Fruit fly (Drosophila melanogaster): ENCODE measurements around the gene mRpS31.

The mRpS31 gene

DNA sequence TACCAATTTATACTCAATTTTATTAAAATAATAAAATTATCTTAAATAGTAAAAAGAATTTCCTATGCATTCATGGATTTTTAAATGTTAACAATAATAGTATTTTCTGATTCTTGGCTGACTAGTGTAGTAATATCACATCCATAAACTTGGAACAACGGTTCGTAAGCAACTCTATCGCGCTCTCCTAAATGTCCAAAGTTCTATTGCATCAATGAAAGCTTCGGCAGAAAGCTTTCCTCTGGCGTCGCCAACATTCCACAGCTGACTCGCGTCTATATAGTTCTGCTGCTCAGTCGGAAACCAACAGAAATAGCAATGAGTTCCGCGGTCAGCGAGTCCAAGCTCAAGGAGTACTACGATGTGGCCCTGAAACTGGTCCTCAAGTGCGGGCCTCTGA is 28.2 kb upstream of the mRpS31 start, which contains the start of gene CG17029:
CG17029 (plus strand) TSS at position 113 of the 400 bp plus-strand sequence.
- TF ChIP-seq CG9705 (GFP tag; optimal IDR thresholded peaks at IDR 0.05), result no peak
- no peak for TF ChIP-seq brk (GFP tag; optimal IDR thresholded peaks at IDR 0.05)
- no peak for TF ChIP-seq dl (GFP tag; optimal IDR thresholded peaks at IDR 0.05; ENCODE audit: insufficient read depth in 1 of 2, partially characterized antibody in 2 of 2)
- no peak for TF ChIP-seq Rel (GFP tag; optimal IDR thresholded peaks at IDR 0.05)
- TF ChIP-seq Rel (tag; optimal IDR thresholded peaks at IDR 0.05), result no peak
- no peak for TF ChIP-seq CrebA (GFP tag; optimal IDR thresholded peaks at IDR 0.05; ENCODE audit: borderline replicate concordance)
- no peak for TF ChIP-seq Hr78 (GFP tag; optimal IDR thresholded peaks at IDR 0.05)
- no peak for TF ChIP-seq psq (GFP tag; optimal IDR thresholded peaks at IDR 0.05)
- TF ChIP-seq HLH106 (tag; optimal IDR thresholded peaks at IDR 0.05), result no peak
- no peak for TF ChIP-seq dmrt93B (GFP tag; optimal IDR thresholded peaks at IDR 0.05)
- no peak for TF ChIP-seq Mio (GFP tag; optimal IDR thresholded peaks at IDR 0.05)
- TF ChIP-seq dsf (GFP tag; optimal IDR thresholded peaks at IDR 0.05; ENCODE audit: borderline replicate concordance), result no peak
- TF ChIP-seq Dif (GFP tag; optimal IDR thresholded peaks at IDR 0.05; ENCODE audit: partially characterized antibody), result no peak
- TF ChIP-seq h (GFP tag; optimal IDR thresholded peaks at IDR 0.05), result no peak

DNA sequence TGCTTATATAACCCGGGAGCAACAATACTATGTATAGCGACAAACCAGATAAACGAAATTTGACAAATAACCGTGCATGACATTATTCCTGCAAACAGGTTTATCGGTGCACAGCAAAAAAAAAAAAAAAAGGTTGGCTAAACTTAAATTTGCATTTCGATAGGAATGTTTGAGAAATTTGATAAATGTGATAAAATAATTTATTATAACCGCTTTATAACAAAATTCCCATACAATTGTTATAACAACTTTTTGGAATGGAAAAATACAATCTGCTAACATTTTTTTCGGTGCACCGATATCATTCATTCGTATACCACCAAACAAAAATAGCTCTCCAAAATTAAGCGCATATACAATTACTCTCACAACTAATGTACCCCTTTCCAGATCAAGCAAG is 27.4 kb upstream of the mRpS31 start:
- peak; percentile 88 for TF ChIP-seq rgr (GFP tag; optimal IDR thresholded peaks at IDR 0.05)
- TF ChIP-seq OdsH (GFP tag; optimal IDR thresholded peaks at IDR 0.05), result peak; percentile 87
- no peak for TF ChIP-seq Abd-B (GFP tag; optimal IDR thresholded peaks at IDR 0.05)
- no peak for TF ChIP-seq Rel (GFP tag; optimal IDR thresholded peaks at IDR 0.05)
- TF ChIP-seq Rel (tag; optimal IDR thresholded peaks at IDR 0.05), result peak; percentile 36
- peak; percentile 70 for TF ChIP-seq Sp1 (GFP tag; optimal IDR thresholded peaks at IDR 0.05)
- TF ChIP-seq Hnf4 (GFP tag; optimal IDR thresholded peaks at IDR 0.05), result no peak
- TF ChIP-seq ey (GFP tag; optimal IDR thresholded peaks at IDR 0.05), result peak; percentile 85
- peak; percentile 15 to 86 for TF ChIP-seq foxo (GFP tag; optimal IDR thresholded peaks at IDR 0.05)
- TF ChIP-seq psq (GFP tag; optimal IDR thresholded peaks at IDR 0.05), result peak; percentile 63
- TF ChIP-seq fru (GFP tag; optimal IDR thresholded peaks at IDR 0.05), result peak; percentile 79
- no peak for TF ChIP-seq Jra (GFP tag; optimal IDR thresholded peaks at IDR 0.05)
- no peak for TF ChIP-seq Myc (optimal IDR thresholded peaks at IDR 0.05)
- peak; percentile 80 for TF ChIP-seq HLH106 (tag; optimal IDR thresholded peaks at IDR 0.05)
- peak; percentile 69 for TF ChIP-seq br (GFP tag; optimal IDR thresholded peaks at IDR 0.05)
- TF ChIP-seq h (GFP tag; optimal IDR thresholded peaks at IDR 0.05), result peak; percentile 93
- TF ChIP-seq tai (GFP tag; optimal IDR thresholded peaks at IDR 0.05), result no peak

DNA sequence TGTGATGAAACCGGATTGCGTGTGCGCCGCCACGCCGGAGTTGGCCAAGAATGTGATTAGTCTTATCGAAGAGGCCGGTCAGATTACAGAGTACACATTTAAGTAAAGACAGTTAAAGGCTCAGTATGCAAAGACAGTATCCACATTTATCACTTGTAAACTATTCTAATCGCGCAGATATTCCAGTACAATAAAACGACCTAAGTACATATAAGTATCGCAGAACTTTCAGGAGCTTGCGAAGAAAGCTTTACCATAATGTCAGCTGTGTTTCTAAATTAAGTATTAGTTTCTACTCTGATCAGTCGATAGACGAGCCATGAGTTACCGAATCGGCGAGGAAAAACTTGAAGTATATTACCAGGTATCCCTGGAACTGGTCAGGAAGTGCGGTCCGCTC is 26.8 kb upstream of the mRpS31 start, which contains the start of gene CG17028:
CG17028 (plus strand) TSS at position 301 of the 400 bp plus-strand sequence.
- no peak for TF ChIP-seq Hnf4 (GFP tag; optimal IDR thresholded peaks at IDR 0.05)
- no peak for TF ChIP-seq h (GFP tag; optimal IDR thresholded peaks at IDR 0.05)
- TF ChIP-seq CrebA (GFP tag; optimal IDR thresholded peaks at IDR 0.05; ENCODE audit: borderline replicate concordance), result no peak
- TF ChIP-seq CG9705 (GFP tag; optimal IDR thresholded peaks at IDR 0.05), result no peak
- TF ChIP-seq psq (GFP tag; optimal IDR thresholded peaks at IDR 0.05), result no peak
- no peak for TF ChIP-seq N (GFP tag; optimal IDR thresholded peaks at IDR 0.05)
- no peak for TF ChIP-seq Dfd (GFP tag; optimal IDR thresholded peaks at IDR 0.05)
- TF ChIP-seq ey (GFP tag; optimal IDR thresholded peaks at IDR 0.05), result no peak
- no peak for TF ChIP-seq OdsH (GFP tag; optimal IDR thresholded peaks at IDR 0.05)
- TF ChIP-seq foxo (GFP tag; optimal IDR thresholded peaks at IDR 0.05), result no peak
- TF ChIP-seq Hr83 (GFP tag; optimal IDR thresholded peaks at IDR 0.05; ENCODE audit: poor library complexity, severe bottlenecking), result no peak
- no peak for TF ChIP-seq woc (GFP tag; optimal IDR thresholded peaks at IDR 0.05)
- TF ChIP-seq Abd-B (GFP tag; optimal IDR thresholded peaks at IDR 0.05), result no peak
- TF ChIP-seq Myc (optimal IDR thresholded peaks at IDR 0.05), result no peak
- TF ChIP-seq lola (GFP tag; optimal IDR thresholded peaks at IDR 0.05), result no peak
- no peak for TF ChIP-seq Rel (GFP tag; optimal IDR thresholded peaks at IDR 0.05)
- TF ChIP-seq Rel (tag; optimal IDR thresholded peaks at IDR 0.05), result no peak
- no peak for TF ChIP-seq dmrt93B (GFP tag; optimal IDR thresholded peaks at IDR 0.05)
- no peak for TF ChIP-seq usp (GFP tag; optimal IDR thresholded peaks at IDR 0.05)

DNA sequence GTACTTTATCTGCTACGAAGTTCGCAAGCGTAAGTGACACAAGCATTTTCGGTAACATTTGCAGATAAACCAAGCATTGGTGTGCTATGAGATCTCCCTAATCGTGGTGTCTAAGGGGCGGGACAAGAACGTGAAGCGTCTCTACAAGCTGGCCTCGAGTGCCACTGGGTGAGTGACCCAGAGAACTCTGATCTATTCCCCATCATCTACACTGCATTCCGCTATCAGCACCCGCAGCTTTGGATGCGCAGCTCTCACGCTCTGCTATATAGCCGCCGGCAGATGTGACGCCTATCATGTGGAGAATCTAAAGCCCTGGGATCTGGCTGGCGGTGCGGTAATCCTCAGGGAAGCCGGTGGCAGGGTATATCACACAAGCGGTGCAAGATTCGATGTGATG is 25.8 kb upstream of the mRpS31 start:
- TF ChIP-seq fru (GFP tag; optimal IDR thresholded peaks at IDR 0.05) (no peak), N (GFP tag; optimal IDR thresholded peaks at IDR 0.05) (no peak), OdsH (GFP tag; optimal IDR thresholded peaks at IDR 0.05) (no peak), Rel (GFP tag; optimal IDR thresholded peaks at IDR 0.05) (no peak), Rel (tag; optimal IDR thresholded peaks at IDR 0.05) (peak; percentile 26), Hr78 (GFP tag; optimal IDR thresholded peaks at IDR 0.05) (no peak), jim (GFP tag; optimal IDR thresholded peaks at IDR 0.05) (no peak), tai (GFP tag; optimal IDR thresholded peaks at IDR 0.05) (no peak), rgr (GFP tag; optimal IDR thresholded peaks at IDR 0.05) (no peak), foxo (GFP tag; optimal IDR thresholded peaks at IDR 0.05) (no peak), usp (GFP tag; optimal IDR thresholded peaks at IDR 0.05) (no peak), Hr83 (GFP tag; optimal IDR thresholded peaks at IDR 0.05; ENCODE audit: poor library complexity, severe bottlenecking) (peak; percentile 9), CrebA (GFP tag; optimal IDR thresholded peaks at IDR 0.05; ENCODE audit: borderline replicate concordance) (no peak), Jra (GFP tag; optimal IDR thresholded peaks at IDR 0.05) (no peak), Dif (GFP tag; optimal IDR thresholded peaks at IDR 0.05; ENCODE audit: partially characterized antibody) (no peak), Myc (optimal IDR thresholded peaks at IDR 0.05) (no peak)

All from whole organism, wandering third instar larva.